Fruit fly (Drosophila melanogaster): Measurements from ENCODE around the gene RnpS1.

RnpS1 gene

dm6 chr3R:9565895-9566294, 14.1 kb downstream of the RnpS1 start, which contains the start of gene CG16789:
CG16789 (plus strand) TSS chr3R:9566195.
- TF ChIP-seq CG14711 (tag; optimal IDR thresholded peaks at IDR 0.05) (no peak), CG7101 (tag; optimal IDR thresholded peaks at IDR 0.05) (no peak), cic (GFP tag; optimal IDR thresholded peaks at IDR 0.05) (no peak), toe (GFP tag; optimal IDR thresholded peaks at IDR 0.05) (no peak), pad (GFP tag; optimal IDR thresholded peaks at IDR 0.05) (no peak), tj (GFP tag; optimal IDR thresholded peaks at IDR 0.05) (no peak), CG11617 (GFP tag; optimal IDR thresholded peaks at IDR 0.05) (no peak), CG1620 (GFP tag; optimal IDR thresholded peaks at IDR 0.05) (no peak), CG7045 (GFP tag; optimal IDR thresholded peaks at IDR 0.05) (no peak), CG33017 (tag; optimal IDR thresholded peaks at IDR 0.05) (no peak), CG5204 (GFP tag; optimal IDR thresholded peaks at IDR 0.05) (no peak), ovo (GFP tag; optimal IDR thresholded peaks at IDR 0.05) (no peak), CG12768 (GFP tag; optimal IDR thresholded peaks at IDR 0.05) (no peak), Mnt (GFP tag; optimal IDR thresholded peaks at IDR 0.05) (no peak)

dm6 chr3R:9570114-9570513, 18.3 kb downstream of the RnpS1 start, which contains the start of gene CG16790:
CG16790 (minus strand) TSS chr3R:9570214.
- TF ChIP-seq CG7045 (GFP tag; optimal IDR thresholded peaks at IDR 0.05), result no peak
- no peak for TF ChIP-seq cic (GFP tag; optimal IDR thresholded peaks at IDR 0.05)
- TF ChIP-seq ovo (GFP tag; optimal IDR thresholded peaks at IDR 0.05), result no peak
- TF ChIP-seq kay (GFP tag; ENCODE audit: borderline replicate concordance), result no peak
- TF ChIP-seq CG12768 (GFP tag; optimal IDR thresholded peaks at IDR 0.05), result no peak

- peak; percentile 30 for TF ChIP-seq Mnt (GFP tag; optimal IDR thresholded peaks at IDR 0.05)
- peak; percentile 94 for TF ChIP-seq cic (GFP tag; optimal IDR thresholded peaks at IDR 0.05)
- TF ChIP-seq tj (GFP tag; optimal IDR thresholded peaks at IDR 0.05), result no peak
- TF ChIP-seq CG33017 (tag; optimal IDR thresholded peaks at IDR 0.05), result peak; percentile 10
- TF ChIP-seq toe (GFP tag; optimal IDR thresholded peaks at IDR 0.05), result no peak
- peak in 1 of 2 experiments; percentile 78 for TF ChIP-seq cnc (optimal IDR thresholded peaks at IDR 0.05)
- TF ChIP-seq CG12768 (GFP tag; optimal IDR thresholded peaks at IDR 0.05), result peak; percentile 13
Observed at dm6 chr3R:9570657-9571056, 18.8 kb downstream of the RnpS1 start.

dm6 chr3R:9571523-9571922, 19.7 kb downstream of the RnpS1 start, which contains the start of gene CG9396:
CG9396 (minus strand) TSS chr3R:9571623.
- TF ChIP-seq Mnt (GFP tag; optimal IDR thresholded peaks at IDR 0.05), result peak; percentile 1
- peak; percentile 85 for TF ChIP-seq cic (GFP tag; optimal IDR thresholded peaks at IDR 0.05)
- TF ChIP-seq CG7101 (tag; optimal IDR thresholded peaks at IDR 0.05), result peak; percentile 10
- TF ChIP-seq CG5204 (GFP tag; optimal IDR thresholded peaks at IDR 0.05), result no peak

dm6 chr3R:9572929-9573811, 21.3 kb downstream of the RnpS1 start:
- TF ChIP-seq tj (GFP tag; optimal IDR thresholded peaks at IDR 0.05) (no peak), cic (GFP tag; optimal IDR thresholded peaks at IDR 0.05) (peak; percentile 89), Clk (GFP tag; optimal IDR thresholded peaks at IDR 0.05) (no peak), kay (GFP tag; ENCODE audit: borderline replicate concordance) (no peak), Mnt (GFP tag; optimal IDR thresholded peaks at IDR 0.05) (no peak), CG7101 (tag; optimal IDR thresholded peaks at IDR 0.05) (no peak), toe (GFP tag; optimal IDR thresholded peaks at IDR 0.05) (no peak), CG1620 (GFP tag; optimal IDR thresholded peaks at IDR 0.05) (no peak)

- TF ChIP-seq CG11617 (GFP tag; optimal IDR thresholded peaks at IDR 0.05), result peak; percentile 99
- peak; percentile 98 for TF ChIP-seq CG7045 (GFP tag; optimal IDR thresholded peaks at IDR 0.05)
- peak; percentile 99 for TF ChIP-seq CG1620 (GFP tag; optimal IDR thresholded peaks at IDR 0.05)
- TF ChIP-seq Hr96 (GFP tag; optimal IDR thresholded peaks at IDR 0.05), result peak; percentile 93
- TF ChIP-seq CG33017 (tag; optimal IDR thresholded peaks at IDR 0.05), result peak; percentile 98
- no peak for TF ChIP-seq cnc (optimal IDR thresholded peaks at IDR 0.05)
- TF ChIP-seq Crg-1 (GFP tag; optimal IDR thresholded peaks at IDR 0.05), result peak; percentile 98
- TF ChIP-seq tj (GFP tag; optimal IDR thresholded peaks at IDR 0.05), result peak; percentile 95
- TF ChIP-seq CG14711 (tag; optimal IDR thresholded peaks at IDR 0.05), result peak; percentile 97
- peak; percentile 93 for TF ChIP-seq ovo (GFP tag; optimal IDR thresholded peaks at IDR 0.05)
- TF ChIP-seq toe (GFP tag; optimal IDR thresholded peaks at IDR 0.05), result peak; percentile 97
- peak; percentile 98 for TF ChIP-seq CG12768 (GFP tag; optimal IDR thresholded peaks at IDR 0.05)
- peak; percentile 92 for TF ChIP-seq pad (GFP tag; optimal IDR thresholded peaks at IDR 0.05)
- TF ChIP-seq CG7101 (tag; optimal IDR thresholded peaks at IDR 0.05), result peak; percentile 99
- TF ChIP-seq cic (GFP tag; optimal IDR thresholded peaks at IDR 0.05), result peak; percentile 78
- peak; percentile 98 for TF ChIP-seq CG5204 (GFP tag; optimal IDR thresholded peaks at IDR 0.05)
- TF ChIP-seq Mnt (GFP tag; optimal IDR thresholded peaks at IDR 0.05), result peak; percentile 96
- TF ChIP-seq Clk (GFP tag; optimal IDR thresholded peaks at IDR 0.05), result peak; percentile 97
- peak; percentile 97 for TF ChIP-seq bab1 (GFP tag; optimal IDR thresholded peaks at IDR 0.05)
- no peak for TF ChIP-seq kay (GFP tag; ENCODE audit: borderline replicate concordance)
Observed at dm6 chr3R:9573812-9574587, 22.2 kb downstream of the RnpS1 start, which contains the start of gene CG9399. CG9399 (minus strand) TSS chr3R:9574211.
